Worm (Caenorhabditis elegans) whole organism, L2 larva: ENCODE measurements around the gene B0393.5.

Experiments used
- C34F6.9 ChIP-seq: fragments of 150-350 bp; optimal IDR thresholded peaks from 2 replicates; lab custom pipeline; 2014; ENCODE audit warnings: missing biosample characterization, missing genetic modification characterization
- F13H6.1 ChIP-seq: sonication (generic microtip); optimal IDR thresholded peaks from 2 replicates; lab custom pipeline; 2016; ENCODE audit warnings: missing genetic modification characterization, missing compliant biosample characterization
- R02D3.7 ChIP-seq: fragments of 150-350 bp; optimal IDR thresholded peaks from 2 replicates; lab custom pipeline; 2014; ENCODE audit warnings: missing biosample characterization, missing genetic modification characterization
- Y55F3AM.14 ChIP-seq: fragments of 200-800 bp; sonication (Bioruptor generic); optimal IDR thresholded peaks from 2 replicates; lab custom pipeline; 2018; ENCODE audit warnings: mild to moderate bottlenecking, missing genetic modification characterization, missing compliant biosample characterization
- alr-1 ChIP-seq: fragments of 150-350 bp; optimal IDR thresholded peaks from 2 replicates; lab custom pipeline; 2014; ENCODE audit warnings: missing biosample characterization, missing genetic modification characterization
- aly-2 ChIP-seq: fragments of 150-350 bp; optimal IDR thresholded peaks from 2 replicates; lab custom pipeline; 2014; ENCODE audit warnings: missing biosample characterization, missing genetic modification characterization
- ama-1 ChIP-seq: fragments of 150-350 bp; optimal IDR thresholded peaks from 2 replicates; lab custom pipeline; 2018; ENCODE audit warnings: inconsistent platforms
- blmp-1 ChIP-seq: sonication (generic microtip); optimal IDR thresholded peaks from 2 replicates; lab custom pipeline; 2017; ENCODE audit warnings: missing genetic modification characterization, mild to moderate bottlenecking, missing compliant biosample characterization, antibody characterized with exemption, moderate library complexity; ENCODE audit not compliant: insufficient read depth
- ceh-16 ChIP-seq: fragments of 150-350 bp; optimal IDR thresholded peaks from 2 replicates; lab custom pipeline; 2014; ENCODE audit warnings: missing biosample characterization, missing genetic modification characterization
- ceh-82 ChIP-seq: fragments of 150-350 bp; optimal IDR thresholded peaks from 2 replicates; lab custom pipeline; 2014; ENCODE audit warnings: missing biosample characterization, missing genetic modification characterization
- crh-2 ChIP-seq: sonication (generic microtip); optimal IDR thresholded peaks from 2 replicates; lab custom pipeline; 2017; ENCODE audit warnings: missing biosample characterization, missing genetic modification characterization
- dmd-4 ChIP-seq: sonication (generic microtip); optimal IDR thresholded peaks from 2 replicates; lab custom pipeline; 2017; ENCODE audit warnings: missing biosample characterization, missing genetic modification characterization
- egl-27 ChIP-seq: sonication (generic microtip); optimal IDR thresholded peaks from 3 replicates; lab custom pipeline; 2017; ENCODE audit warnings: missing biosample characterization, missing genetic modification reagents, missing genetic modification characterization
- elt-1 ChIP-seq: fragments of 150-350 bp; optimal IDR thresholded peaks from 2 replicates; lab custom pipeline; 2014; ENCODE audit warnings: missing biosample characterization, missing genetic modification characterization
- elt-3 ChIP-seq: sonication (generic microtip); optimal IDR thresholded peaks from 2 replicates; lab custom pipeline; 2017; ENCODE audit warnings: missing biosample characterization, missing genetic modification characterization
- fos-1 ChIP-seq: fragments of 150-350 bp; optimal IDR thresholded peaks from 2 replicates; lab custom pipeline; 2014; ENCODE audit warnings: missing biosample characterization, missing genetic modification characterization
- gmeb-1 ChIP-seq: fragments of 150-350 bp; optimal IDR thresholded peaks from 2 replicates; lab custom pipeline; 2014; ENCODE audit warnings: missing biosample characterization, missing genetic modification characterization
- lin-11 ChIP-seq: fragments of 150-350 bp; sonication (generic microtip); optimal IDR thresholded peaks from 2 replicates; lab custom pipeline; 2014; ENCODE audit warnings: missing biosample characterization, missing genetic modification characterization, inconsistent platforms, mixed read lengths
- lin-13 ChIP-seq: fragments of 150-350 bp; optimal IDR thresholded peaks from 2 replicates; lab custom pipeline; 2014; ENCODE audit warnings: missing biosample characterization, missing genetic modification reagents, missing genetic modification characterization
- lin-39 ChIP-seq: fragments of 150-350 bp; optimal IDR thresholded peaks from 2 replicates; lab custom pipeline; 2014; ENCODE audit warnings: missing biosample characterization, missing genetic modification reagents, missing genetic modification characterization
- lsy-2 ChIP-seq, 2 experiments: fragments of 150-350 bp in 1 of 2; sonication (generic microtip) in 1 of 2; optimal IDR thresholded peaks; 2 replicates each; lab custom pipeline; 2014 to 2017; ENCODE audit warnings: missing biosample characterization in 2 of 2, missing genetic modification characterization in 2 of 2
- mab-5 ChIP-seq: fragments of 150-350 bp; optimal IDR thresholded peaks from 2 replicates; lab custom pipeline; 2014; ENCODE audit warnings: missing biosample characterization, missing genetic modification characterization
- mbf-1 ChIP-seq: sonication (generic microtip); optimal IDR thresholded peaks from 2 replicates; lab custom pipeline; 2017; ENCODE audit warnings: missing biosample characterization, missing genetic modification characterization
- mdl-1 ChIP-seq, 2 experiments: fragments of 150-350 bp in 1 of 2; sonication (generic microtip) in 1 of 2; optimal IDR thresholded peaks; 2 replicates each; lab custom pipeline; 2017; ENCODE audit warnings: missing biosample characterization in 2 of 2, missing genetic modification characterization in 2 of 2
- nhr-10 ChIP-seq: sonication (generic microtip); optimal IDR thresholded peaks from 2 replicates; lab custom pipeline; 2017; ENCODE audit warnings: missing biosample characterization, missing genetic modification characterization
- nhr-11 ChIP-seq: fragments of 150-350 bp; optimal IDR thresholded peaks from 2 replicates; lab custom pipeline; 2014; ENCODE audit warnings: missing biosample characterization, missing genetic modification characterization
- nhr-12 ChIP-seq: fragments of 150-350 bp; optimal IDR thresholded peaks from 2 replicates; lab custom pipeline; 2014; ENCODE audit warnings: missing biosample characterization, missing genetic modification characterization
- nhr-129 ChIP-seq: fragments of 150-350 bp; optimal IDR thresholded peaks from 2 replicates; lab custom pipeline; 2014; ENCODE audit warnings: missing biosample characterization, missing genetic modification characterization
- nhr-21 ChIP-seq: fragments of 150-350 bp; optimal IDR thresholded peaks from 2 replicates; lab custom pipeline; 2014; ENCODE audit warnings: missing biosample characterization, missing genetic modification characterization
- nhr-23 ChIP-seq: fragments of 150-350 bp; optimal IDR thresholded peaks from 2 replicates; lab custom pipeline; 2014; ENCODE audit warnings: missing biosample characterization, missing genetic modification reagents, missing genetic modification characterization
- nhr-237 ChIP-seq: fragments of 150-350 bp; optimal IDR thresholded peaks from 2 replicates; lab custom pipeline; 2014; ENCODE audit warnings: missing biosample characterization, missing genetic modification characterization
- nhr-25 ChIP-seq: fragments of 150-350 bp; sonication (generic microtip); optimal IDR thresholded peaks from 3 replicates; lab custom pipeline; 2014; ENCODE audit warnings: missing biosample characterization, missing genetic modification characterization
- nhr-6 ChIP-seq: fragments of 150-350 bp; optimal IDR thresholded peaks from 2 replicates; lab custom pipeline; 2014; ENCODE audit warnings: missing biosample characterization, missing genetic modification characterization
- nhr-77 ChIP-seq: fragments of 150-350 bp; optimal IDR thresholded peaks from 2 replicates; lab custom pipeline; 2014; ENCODE audit warnings: missing biosample characterization, missing genetic modification characterization
- skn-1 ChIP-seq: sonication (generic microtip); optimal IDR thresholded peaks from 2 replicates; lab custom pipeline; 2017; ENCODE audit warnings: missing biosample characterization, missing genetic modification characterization
- sma-3 ChIP-seq: sonication (generic microtip); optimal IDR thresholded peaks from 2 replicates; lab custom pipeline; 2016; ENCODE audit warnings: missing genetic modification reagents, missing genetic modification characterization, missing compliant biosample characterization
- sma-9 ChIP-seq, 2 experiments: fragments of 150-350 bp in 1 of 2; sonication (generic microtip) in 1 of 2; optimal IDR thresholded peaks; 2 replicates each; lab custom pipeline; 2014 to 2016; ENCODE audit warnings: missing genetic modification characterization in 2 of 2, mild to moderate bottlenecking in 1 of 2, missing biosample characterization in 1 of 2, missing compliant biosample characterization in 1 of 2, missing genetic modification reagents in 1 of 2, moderate library complexity in 1 of 2
- snpc-4 ChIP-seq: fragments of 150-350 bp; optimal IDR thresholded peaks from 2 replicates; lab custom pipeline; 2014; ENCODE audit warnings: missing biosample characterization, missing genetic modification characterization
- unc-39 ChIP-seq: fragments of 150-350 bp; optimal IDR thresholded peaks from 2 replicates; lab custom pipeline; 2014; ENCODE audit warnings: missing biosample characterization, missing genetic modification characterization
- unc-55 ChIP-seq: fragments of 150-350 bp; sonication (generic microtip); optimal IDR thresholded peaks from 3 replicates; lab custom pipeline; 2014; ENCODE audit warnings: missing biosample characterization, missing genetic modification reagents, missing genetic modification characterization
- unc-62 ChIP-seq: fragments of 150-350 bp; optimal IDR thresholded peaks from 2 replicates; lab custom pipeline; 2014; ENCODE audit warnings: missing biosample characterization, missing genetic modification reagents, missing genetic modification characterization
- zag-1 ChIP-seq: fragments of 150-350 bp; optimal IDR thresholded peaks from 2 replicates; lab custom pipeline; 2014; ENCODE audit warnings: missing biosample characterization, missing genetic modification characterization
- ztf-1 ChIP-seq: fragments of 200-800 bp; sonication (Bioruptor generic); conservative IDR thresholded peaks from 2 replicates; pipeline ENCODE4 v1.3.6; 2022; ENCODE audit warnings: missing genetic modification characterization, missing compliant biosample characterization
- ztf-11 ChIP-seq: sonication (generic microtip); optimal IDR thresholded peaks from 2 replicates; lab custom pipeline; 2017; ENCODE audit warnings: missing biosample characterization, missing genetic modification characterization
- ztf-4 ChIP-seq: fragments of 150-350 bp; optimal IDR thresholded peaks from 2 replicates; lab custom pipeline; 2014; ENCODE audit warnings: missing biosample characterization, missing genetic modification characterization

The B0393.5 gene

DNA sequence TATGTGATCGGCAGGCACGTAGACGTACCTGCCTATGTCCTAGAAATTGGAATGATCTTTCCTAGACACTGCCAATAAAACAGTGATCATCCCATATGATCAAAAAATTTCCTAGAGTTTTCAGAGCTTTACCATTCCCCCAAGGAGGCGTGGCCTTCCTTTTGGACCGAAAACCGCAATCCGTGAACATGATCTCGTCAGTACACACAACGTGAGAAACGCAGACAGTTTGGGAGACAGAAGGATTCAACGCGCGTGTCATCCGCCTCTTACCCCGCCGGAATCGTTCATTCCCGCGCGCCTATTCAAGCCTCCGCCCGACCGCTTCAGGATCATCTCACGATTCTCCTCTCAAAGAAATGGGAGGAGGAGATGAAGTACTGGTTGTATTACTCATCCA, at the start of gene B0393.5:
Gene B0393.5, plus strand, starts transcription at position 301 of the 400 bp plus-strand sequence.
- TF ChIP-seq nhr-237 (tag; lab: Kevin White, UChicago) (no peak), Y55F3AM.14 (no peak), nhr-25 (no peak), ztf-4 (tag; lab: Kevin White, UChicago) (no peak), nhr-77 (tag; lab: Kevin White, UChicago) (no peak), ztf-11 (tag; lab: Kevin White, UChicago) (no peak), C34F6.9 (tag; lab: Kevin White, UChicago) (no peak), nhr-11 (tag; lab: Kevin White, UChicago) (no peak), nhr-6 (tag; lab: Kevin White, UChicago) (no peak), crh-2 (no peak), lin-11 (tag; lab: Kevin White, UChicago) (no peak), lsy-2 (tag; optimal IDR thresholded peaks at IDR 0.05; lab: Kevin White, UChicago) (no peak), mbf-1 (tag; lab: Kevin White, UChicago) (no peak), nhr-10 (no peak), alr-1 (tag; lab: Kevin White, UChicago) (no peak), unc-55 (GFP tag; lab: Kevin White, UChicago) (no peak), lin-39 (tag; lab: Kevin White, UChicago) (no peak), nhr-23 (tag; lab: Kevin White, UChicago) (no peak), elt-1 (tag; lab: Kevin White, UChicago) (no peak)

DNA sequence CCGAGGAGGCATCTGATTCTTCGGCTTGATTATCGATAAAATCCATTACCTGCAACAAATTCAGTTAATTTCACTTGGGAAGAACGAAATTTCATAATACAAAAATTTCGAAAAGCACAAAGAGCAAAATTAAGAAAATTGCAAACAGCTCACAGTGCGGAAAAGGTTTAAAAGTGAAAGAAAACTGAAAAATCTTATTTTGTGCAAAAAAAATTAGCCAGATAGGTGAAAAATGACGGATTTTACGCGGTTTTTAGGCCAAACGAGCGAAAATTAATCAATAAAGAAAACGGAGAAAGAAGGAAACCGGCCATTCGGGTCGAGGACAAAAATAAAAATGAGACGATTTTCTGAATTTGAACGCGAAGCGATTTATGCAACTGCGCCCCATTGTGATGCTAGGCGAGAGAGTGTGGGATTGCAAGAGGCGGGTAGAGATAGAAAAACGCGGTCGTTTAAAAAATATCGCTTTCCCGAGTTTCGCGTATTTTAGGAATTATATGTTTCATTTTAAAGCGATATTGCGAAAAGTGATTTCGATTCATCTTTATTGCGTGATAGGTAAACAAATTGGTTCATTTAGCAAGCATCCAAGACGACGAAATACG, 44.9 kb upstream of the B0393.5 start, which contains the start of gene emb-5:
Gene emb-5, minus strand, starts transcription at position 51 of the 608 bp plus-strand sequence.
- TF ChIP-seq elt-3 (no peak), nhr-237 (tag; lab: Kevin White, UChicago) (no peak), crh-2 (peak; percentile 65), ceh-82 (tag; lab: Kevin White, UChicago) (no peak), nhr-77 (tag; lab: Kevin White, UChicago) (no peak), ama-1 (no peak), ztf-1 (GFP tag; lab: Robert Waterston, UW) (no peak), lsy-2 (tag; optimal IDR thresholded peaks at IDR 0.05; lab: Kevin White, UChicago) (peak; percentile 56 to 81), zag-1 (tag; lab: Kevin White, UChicago) (no peak), nhr-12 (tag; lab: Kevin White, UChicago) (no peak), unc-39 (tag; lab: Kevin White, UChicago) (no peak), nhr-25 (no peak), snpc-4 (tag; lab: Kevin White, UChicago) (no peak), ztf-11 (tag; lab: Kevin White, UChicago) (no peak), nhr-11 (tag; lab: Kevin White, UChicago) (no peak), nhr-6 (tag; lab: Kevin White, UChicago) (no peak), lin-13 (GFP tag; lab: Kevin White, UChicago) (no peak), gmeb-1 (tag; lab: Kevin White, UChicago) (peak; percentile 95), elt-1 (tag; lab: Kevin White, UChicago) (no peak), aly-2 (tag; lab: Kevin White, UChicago) (no peak), sma-9 (GFP tag; optimal IDR thresholded peaks at IDR 0.05; lab: Kevin White, UChicago) (peak; percentile 69), sma-9 (tag; optimal IDR thresholded peaks at IDR 0.05; lab: Kevin White, UChicago) (no peak), ceh-16 (tag; lab: Kevin White, UChicago) (no peak), blmp-1 (tag; lab: Kevin White, UChicago) (no peak), egl-27 (tag; lab: Kevin White, UChicago) (peak; percentile 9), Y55F3AM.14 (no peak), skn-1 (tag; lab: Kevin White, UChicago) (no peak), sma-3 (GFP tag; lab: Kevin White, UChicago) (peak; percentile 45), R02D3.7 (tag; lab: Kevin White, UChicago) (no peak), mab-5 (tag; lab: Kevin White, UChicago) (peak; percentile 75), mdl-1 (tag; optimal IDR thresholded peaks at IDR 0.05; lab: Kevin White, UChicago) (no peak), unc-62 (GFP tag; lab: Kevin White, UChicago) (no peak), unc-55 (GFP tag; lab: Kevin White, UChicago) (peak; percentile 83), fos-1 (peak; percentile 1), dmd-4 (tag; lab: Kevin White, UChicago) (no peak), C34F6.9 (tag; lab: Kevin White, UChicago) (peak; percentile 62), lin-11 (tag; lab: Kevin White, UChicago) (peak; percentile 32), lin-39 (tag; lab: Kevin White, UChicago) (no peak), nhr-129 (tag; lab: Kevin White, UChicago) (peak; percentile 71), F13H6.1 (tag; lab: Kevin White, UChicago) (no peak), nhr-23 (tag; lab: Kevin White, UChicago) (no peak), mbf-1 (tag; lab: Kevin White, UChicago) (no peak), nhr-21 (tag; lab: Kevin White, UChicago) (peak; percentile 6)
